Worm (Caenorhabditis elegans): ENCODE measurements around the gene F42A9.9.

F42A9.9 gene

ce11 chrIV:8638761-8639160 lies at the start of gene F42A9.9:
Gene F42A9.9 (minus strand): TSS chrIV:8638861.
- TF ChIP-seq mep-1 (tag; optimal IDR thresholded peaks at IDR 0.05) (no peak), unc-120 (tag; optimal IDR thresholded peaks at IDR 0.05; ENCODE audit: poor library complexity, severe bottlenecking) (no peak), sem-2 (GFP tag; optimal IDR thresholded peaks at IDR 0.05) (no peak), hlh-1 (tag; optimal IDR thresholded peaks at IDR 0.05) (no peak), zip-8 (tag; optimal IDR thresholded peaks at IDR 0.05) (no peak), blmp-1 (tag; optimal IDR thresholded peaks at IDR 0.05) (no peak), snpc-4 (tag; optimal IDR thresholded peaks at IDR 0.05) (no peak), drap-1 (GFP tag; optimal IDR thresholded peaks at IDR 0.05) (no peak), elt-3 (tag; optimal IDR thresholded peaks at IDR 0.05) (no peak), lin-32 (GFP tag; optimal IDR thresholded peaks at IDR 0.05) (no peak), tbx-8 (GFP tag; optimal IDR thresholded peaks at IDR 0.05) (no peak), cnd-1 (tag; optimal IDR thresholded peaks at IDR 0.05) (no peak), lsy-2 (tag; optimal IDR thresholded peaks at IDR 0.05) (no peak), bed-3 (GFP tag; optimal IDR thresholded peaks at IDR 0.05) (no peak), unc-62 (GFP tag; optimal IDR thresholded peaks at IDR 0.05) (no peak), mab-5 (tag; optimal IDR thresholded peaks at IDR 0.05) (no peak), sptf-1 (tag; optimal IDR thresholded peaks at IDR 0.05) (no peak), lin-13 (tag; optimal IDR thresholded peaks at IDR 0.05) (no peak), ceh-39 (tag; optimal IDR thresholded peaks at IDR 0.05) (no peak), ham-2 (GFP tag; optimal IDR thresholded peaks at IDR 0.05) (no peak)

DNA sequence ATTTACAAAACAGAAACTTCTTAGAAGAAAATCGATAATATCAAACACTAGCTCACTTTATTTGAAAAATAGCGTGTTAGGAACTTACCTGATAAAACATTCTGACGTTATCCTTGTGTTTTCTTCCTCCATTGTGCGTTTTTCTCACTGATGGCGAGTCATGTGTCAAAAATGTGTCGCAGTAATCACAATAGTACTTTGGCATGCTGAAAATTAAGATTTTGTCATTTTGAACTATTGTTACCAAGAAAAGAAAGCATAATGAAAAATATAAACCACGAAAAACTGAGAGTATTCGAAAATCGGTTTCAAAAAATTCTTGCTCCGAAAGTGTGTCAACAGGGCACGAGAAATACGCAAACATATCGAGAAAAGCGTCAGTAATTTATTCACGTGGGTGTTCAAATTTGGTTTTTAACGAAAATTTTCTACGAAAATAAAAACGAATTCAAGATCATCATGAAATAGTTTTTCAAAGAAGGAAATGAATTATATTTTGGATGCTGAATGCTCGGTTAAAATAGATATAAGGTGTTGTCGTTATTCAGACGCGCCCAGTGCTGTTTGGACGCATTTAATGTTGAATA lies 49.0 kb upstream of the F42A9.9 start, which contains the start of gene snrp-3:
TSS of gene snrp-3 (minus strand) at position 206 of the 587 bp plus-strand sequence.
- TF ChIP-seq pha-4 (tag; optimal IDR thresholded peaks at IDR 0.05) (peak; percentile 79), drap-1 (GFP tag; optimal IDR thresholded peaks at IDR 0.05) (no peak), tbx-8 (GFP tag; optimal IDR thresholded peaks at IDR 0.05) (no peak), nhr-2 (tag; optimal IDR thresholded peaks at IDR 0.05) (no peak), nhr-28 (tag; optimal IDR thresholded peaks at IDR 0.05) (no peak), lin-32 (GFP tag; optimal IDR thresholded peaks at IDR 0.05) (no peak), hlh-1 (tag; optimal IDR thresholded peaks at IDR 0.05) (peak; percentile 38), bed-3 (GFP tag; optimal IDR thresholded peaks at IDR 0.05) (no peak), nhr-237 (tag; optimal IDR thresholded peaks at IDR 0.05) (peak; percentile 76), ceh-39 (tag; optimal IDR thresholded peaks at IDR 0.05) (peak; percentile 54), zip-8 (tag; optimal IDR thresholded peaks at IDR 0.05) (no peak), lin-13 (tag; optimal IDR thresholded peaks at IDR 0.05) (peak; percentile 41), ceh-43 (GFP tag; optimal IDR thresholded peaks at IDR 0.05) (no peak), nhr-76 (tag; optimal IDR thresholded peaks at IDR 0.05) (no peak), M03D4.4 (tag; optimal IDR thresholded peaks at IDR 0.05) (no peak), flh-1 (GFP tag; optimal IDR thresholded peaks at IDR 0.05) (no peak), sptf-1 (tag; optimal IDR thresholded peaks at IDR 0.05) (no peak), ces-1 (GFP tag; optimal IDR thresholded peaks at IDR 0.05) (peak; percentile 71), elt-1 (tag; optimal IDR thresholded peaks at IDR 0.05; ENCODE audit: borderline replicate concordance, insufficient read depth) (no peak), nhr-12 (tag; optimal IDR thresholded peaks at IDR 0.05) (no peak), snpc-4 (tag; optimal IDR thresholded peaks at IDR 0.05) (no peak), unc-120 (tag; optimal IDR thresholded peaks at IDR 0.05; ENCODE audit: poor library complexity, severe bottlenecking) (peak; percentile 50), sem-2 (GFP tag; optimal IDR thresholded peaks at IDR 0.05) (no peak), cnd-1 (tag; optimal IDR thresholded peaks at IDR 0.05) (peak; percentile 58), ceh-83 (GFP tag; optimal IDR thresholded peaks at IDR 0.05) (no peak), ztf-11 (tag; optimal IDR thresholded peaks at IDR 0.05) (no peak), lsy-2 (tag; optimal IDR thresholded peaks at IDR 0.05) (peak; percentile 72), mep-1 (tag; optimal IDR thresholded peaks at IDR 0.05) (peak; percentile 79), unc-62 (GFP tag; optimal IDR thresholded peaks at IDR 0.05) (peak; percentile 11), ham-2 (GFP tag; optimal IDR thresholded peaks at IDR 0.05) (no peak), mls-2 (tag; optimal IDR thresholded peaks at IDR 0.05) (no peak), blmp-1 (tag; optimal IDR thresholded peaks at IDR 0.05) (no peak), elt-3 (tag; optimal IDR thresholded peaks at IDR 0.05) (no peak), mab-5 (tag; optimal IDR thresholded peaks at IDR 0.05) (no peak), unc-39 (tag; optimal IDR thresholded peaks at IDR 0.05) (no peak)

- TF ChIP-seq sem-2 (GFP tag; optimal IDR thresholded peaks at IDR 0.05) = no peak
- no peak for TF ChIP-seq bed-3 (GFP tag; optimal IDR thresholded peaks at IDR 0.05)
- no peak for TF ChIP-seq elt-3 (tag; optimal IDR thresholded peaks at IDR 0.05)
- no peak for TF ChIP-seq unc-39 (tag; optimal IDR thresholded peaks at IDR 0.05)
- TF ChIP-seq unc-62 (GFP tag; optimal IDR thresholded peaks at IDR 0.05) = no peak
- TF ChIP-seq drap-1 (GFP tag; optimal IDR thresholded peaks at IDR 0.05) = no peak
- TF ChIP-seq nhr-2 (tag; optimal IDR thresholded peaks at IDR 0.05) = no peak
- TF ChIP-seq ces-1 (GFP tag; optimal IDR thresholded peaks at IDR 0.05) = no peak
- no peak for TF ChIP-seq pha-4 (tag; optimal IDR thresholded peaks at IDR 0.05)
- no peak for TF ChIP-seq nhr-76 (tag; optimal IDR thresholded peaks at IDR 0.05)
- no peak for TF ChIP-seq nhr-12 (tag; optimal IDR thresholded peaks at IDR 0.05)
- no peak for TF ChIP-seq mls-2 (tag; optimal IDR thresholded peaks at IDR 0.05)
- TF ChIP-seq snpc-4 (tag; optimal IDR thresholded peaks at IDR 0.05) = no peak
- TF ChIP-seq zip-8 (tag; optimal IDR thresholded peaks at IDR 0.05) = no peak
- TF ChIP-seq flh-1 (GFP tag; optimal IDR thresholded peaks at IDR 0.05) = no peak
- TF ChIP-seq hlh-1 (tag; optimal IDR thresholded peaks at IDR 0.05) = no peak
- no peak for TF ChIP-seq tbx-8 (GFP tag; optimal IDR thresholded peaks at IDR 0.05)
- TF ChIP-seq ceh-39 (tag; optimal IDR thresholded peaks at IDR 0.05) = no peak
- no peak for TF ChIP-seq mab-5 (tag; optimal IDR thresholded peaks at IDR 0.05)
- TF ChIP-seq nhr-237 (tag; optimal IDR thresholded peaks at IDR 0.05) = no peak
These were observed 48.3 kb upstream of the F42A9.9 start for ce11 chrIV:8686966-8687365.
